Worm (Caenorhabditis elegans): Measurements from ENCODE around the gene sri-26.
"Not testable (repeated sequence)": the region's sequence is repeated elsewhere in the genome, so short reads cannot be mapped to it uniquely, and the experiment has no call there.

sri-26 gene

ce11 chrV:15215175-15215574 is at the start of gene sri-26:
TSS of gene sri-26 (plus strand) at chrV:15215475.
- not testable (repeated sequence) for TF ChIP-seq zip-8, mab-5, unc-39 (tag; optimal IDR thresholded peaks at IDR 0.05)

DNA sequence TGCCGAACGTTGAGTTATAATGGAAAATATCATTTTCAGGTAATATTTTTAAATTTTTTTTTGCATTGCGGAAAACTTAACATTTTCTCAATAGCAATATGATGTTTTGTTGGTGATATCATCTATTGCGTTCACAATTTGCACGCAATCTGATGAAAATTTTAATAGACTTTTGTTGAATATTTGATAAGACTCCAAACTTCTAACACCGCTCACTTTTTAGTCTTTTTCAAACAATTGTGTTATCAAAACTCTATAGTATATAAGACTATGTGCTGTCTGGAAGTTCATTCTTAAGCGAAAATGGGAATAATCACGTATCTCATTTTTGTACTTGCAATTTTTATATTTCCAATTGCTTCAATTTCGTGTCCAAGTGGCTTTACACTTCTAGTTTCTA is 39.8 kb upstream of the sri-26 start, which contains the start of gene clec-47:
clec-47 (plus strand) TSS at position 301 of the 400 bp plus-strand sequence.
- TF ChIP-seq nhr-12 (tag; optimal IDR thresholded peaks at IDR 0.05) (no peak), ceh-43 (GFP tag; optimal IDR thresholded peaks at IDR 0.05) (no peak), ztf-11 (tag; optimal IDR thresholded peaks at IDR 0.05) (no peak)

DNA sequence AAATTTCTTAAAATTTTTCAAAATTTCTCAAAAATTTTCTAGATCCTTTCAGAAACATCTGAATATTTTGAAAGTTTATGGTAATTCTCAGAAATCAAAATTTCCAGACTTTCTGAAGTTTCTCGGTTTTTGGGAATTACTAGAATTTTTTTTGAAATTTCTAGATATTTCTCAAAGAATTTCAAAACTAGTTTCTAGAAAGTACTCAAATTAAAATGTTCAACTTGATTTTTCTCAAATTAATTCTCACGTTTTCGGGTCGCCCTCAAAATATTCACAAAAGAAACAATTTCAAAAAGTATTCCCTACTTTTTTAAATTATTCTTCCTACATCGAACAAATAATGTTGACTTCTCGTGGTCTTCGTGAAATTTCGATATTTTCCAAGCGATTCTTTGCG is 35.5 kb upstream of the sri-26 start, which contains the start of gene T09F5.10:
T09F5.10 (plus strand) TSS at position 301 of the 400 bp plus-strand sequence.
- no peak for TF ChIP-seq nhr-76 (tag; optimal IDR thresholded peaks at IDR 0.05)
- no peak for TF ChIP-seq ceh-39 (tag; optimal IDR thresholded peaks at IDR 0.05)
- TF ChIP-seq drap-1 (GFP tag; optimal IDR thresholded peaks at IDR 0.05), result no peak
- no peak for TF ChIP-seq sptf-1 (tag; optimal IDR thresholded peaks at IDR 0.05)
- TF ChIP-seq nhr-28 (tag; optimal IDR thresholded peaks at IDR 0.05), result no peak
- TF ChIP-seq nhr-237 (tag; optimal IDR thresholded peaks at IDR 0.05), result no peak
- TF ChIP-seq ham-2 (GFP tag; optimal IDR thresholded peaks at IDR 0.05), result no peak
- TF ChIP-seq elt-3 (tag; optimal IDR thresholded peaks at IDR 0.05), result no peak
- TF ChIP-seq snpc-4 (tag; optimal IDR thresholded peaks at IDR 0.05), result no peak
- TF ChIP-seq lin-13 (tag; optimal IDR thresholded peaks at IDR 0.05), result no peak

- no peak for TF ChIP-seq nhr-2 (tag; optimal IDR thresholded peaks at IDR 0.05)
- TF ChIP-seq ceh-43 (GFP tag; optimal IDR thresholded peaks at IDR 0.05), result no peak
- TF ChIP-seq hlh-1 (tag; optimal IDR thresholded peaks at IDR 0.05), result no peak
- no peak for TF ChIP-seq elt-1 (tag; optimal IDR thresholded peaks at IDR 0.05; ENCODE audit: borderline replicate concordance, insufficient read depth)
- no peak for TF ChIP-seq M03D4.4 (tag; optimal IDR thresholded peaks at IDR 0.05)
Measured at ce11 chrV:15181899-15182298, 33.4 kb upstream of the sri-26 start.

DNA sequence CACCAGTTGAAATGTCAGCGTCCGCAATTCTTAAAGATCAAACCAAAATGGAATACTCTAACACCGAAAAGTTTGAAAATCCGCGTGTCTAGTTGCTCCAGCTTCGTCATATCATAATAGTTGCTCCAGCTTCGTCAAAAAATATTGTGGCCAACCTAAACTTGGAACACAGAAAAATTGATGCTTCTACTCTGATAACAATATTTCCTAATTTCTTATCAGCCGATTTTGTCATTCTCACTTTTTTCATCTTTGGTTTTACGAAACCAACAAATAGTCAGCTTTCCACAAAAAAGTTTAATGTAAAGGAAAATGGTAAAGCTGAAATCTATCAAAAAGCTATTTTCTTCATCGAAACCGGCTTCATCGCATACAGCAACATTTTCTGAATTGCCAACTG is 32.9 kb upstream of the sri-26 start, which contains the start of gene fbxa-84:
fbxa-84 (plus strand) TSS at position 34 of the 400 bp plus-strand sequence.
- TF ChIP-seq cnd-1 (tag; optimal IDR thresholded peaks at IDR 0.05) (no peak), tbx-8 (GFP tag; optimal IDR thresholded peaks at IDR 0.05) (no peak), ham-2 (GFP tag; optimal IDR thresholded peaks at IDR 0.05) (no peak)

DNA sequence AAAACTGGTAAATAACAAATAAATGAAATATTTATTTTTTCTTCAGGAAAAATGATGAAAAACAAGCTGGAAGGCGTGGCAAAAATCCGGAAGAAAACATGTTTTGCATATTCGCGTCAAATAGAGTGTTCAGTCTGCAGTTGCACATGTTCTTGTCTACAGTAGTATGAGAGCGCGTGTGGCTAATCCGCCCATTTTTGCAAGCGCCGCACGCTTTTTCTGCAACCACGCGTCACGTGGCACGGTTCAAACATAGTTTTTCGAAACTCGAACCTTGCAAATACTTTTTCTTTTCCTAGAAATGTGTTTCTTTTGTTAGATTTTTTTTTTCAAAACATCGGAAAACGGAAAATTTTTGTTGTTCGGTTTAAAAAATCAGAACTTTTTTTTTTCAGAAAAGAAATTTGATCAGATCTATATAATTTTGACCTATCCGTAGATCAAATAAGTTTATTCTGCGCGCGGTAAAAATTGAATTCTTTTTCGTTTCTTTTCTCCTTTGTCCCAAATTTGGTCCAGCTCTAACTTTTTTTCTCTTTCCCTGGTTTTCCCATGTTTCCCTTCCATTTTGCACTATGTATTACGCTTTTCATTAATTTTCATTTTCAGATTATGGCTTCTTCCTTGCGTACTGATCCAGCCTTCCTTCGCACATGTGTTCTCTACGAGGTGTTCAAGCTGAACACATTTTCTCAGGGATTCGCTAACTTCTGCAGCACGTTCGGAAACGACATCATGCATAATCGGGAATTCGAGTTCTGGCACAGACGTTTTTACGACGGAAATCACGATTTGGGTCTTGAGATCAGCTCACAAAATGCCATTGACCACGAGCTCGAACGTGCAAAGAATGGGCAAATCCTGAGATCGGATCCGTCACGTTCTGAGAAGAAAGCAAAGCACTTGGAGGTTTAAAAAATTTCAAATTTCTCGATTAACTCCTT is 30.9 kb upstream of the sri-26 start, which contains the start of gene Y75B12B.1:
Y75B12B.1 (plus strand) TSS at position 603 of the 944 bp plus-strand sequence.
- TF ChIP-seq tbx-8 (GFP tag; optimal IDR thresholded peaks at IDR 0.05), result no peak
- no peak for TF ChIP-seq unc-62 (GFP tag; optimal IDR thresholded peaks at IDR 0.05)
- no peak for TF ChIP-seq ztf-11 (tag; optimal IDR thresholded peaks at IDR 0.05)
- no peak for TF ChIP-seq lin-32 (GFP tag; optimal IDR thresholded peaks at IDR 0.05)

ce11 chrV:15186259-15186927 is 28.9 kb upstream of the sri-26 start, which contains the start of gene Y75B12B.3:
TSS of gene Y75B12B.3 (minus strand) at chrV:15186279.
- TF ChIP-seq M03D4.4 (tag; optimal IDR thresholded peaks at IDR 0.05) (no peak), ham-2 (GFP tag; optimal IDR thresholded peaks at IDR 0.05) (no peak), elt-1 (tag; optimal IDR thresholded peaks at IDR 0.05; ENCODE audit: borderline replicate concordance, insufficient read depth) (no peak), blmp-1 (tag; optimal IDR thresholded peaks at IDR 0.05) (no peak), ceh-83 (GFP tag; optimal IDR thresholded peaks at IDR 0.05) (no peak), zip-8 (tag; optimal IDR thresholded peaks at IDR 0.05) (no peak), pha-4 (tag; optimal IDR thresholded peaks at IDR 0.05) (no peak)
